Worm (Caenorhabditis elegans) whole organism, L3 larva: ENCODE data around the gene C06E2.1.

ENCODE experiments used
- R02D3.7 ChIP-seq: fragments of 150-350 bp; optimal IDR thresholded peaks from 2 replicates; lab custom pipeline; 2014; ENCODE audit warnings: missing biosample characterization, missing genetic modification characterization
- aly-2 ChIP-seq: fragments of 150-350 bp; optimal IDR thresholded peaks from 2 replicates; lab custom pipeline; 2014; ENCODE audit warnings: missing biosample characterization, missing genetic modification characterization
- ama-1 ChIP-seq: fragments of 150-350 bp; optimal IDR thresholded peaks from 2 replicates; lab custom pipeline; 2018
- ceh-16 ChIP-seq: sonication (generic microtip); optimal IDR thresholded peaks from 2 replicates; lab custom pipeline; 2017; ENCODE audit warnings: missing biosample characterization, missing genetic modification characterization
- daf-12 ChIP-seq: fragments of 150-350 bp; optimal IDR thresholded peaks from 2 replicates; lab custom pipeline; 2014; ENCODE audit warnings: missing biosample characterization, missing genetic modification reagents, missing genetic modification characterization
- egl-27 ChIP-seq: sonication (generic microtip); optimal IDR thresholded peaks from 4 replicates; lab custom pipeline; 2017; ENCODE audit warnings: missing biosample characterization, missing genetic modification reagents, missing genetic modification characterization
- egl-5 ChIP-seq: fragments of 150-350 bp; optimal IDR thresholded peaks from 2 replicates; lab custom pipeline; 2017; ENCODE audit warnings: missing biosample characterization, missing genetic modification reagents, missing genetic modification characterization, inconsistent platforms
- elt-1 ChIP-seq: fragments of 150-350 bp; optimal IDR thresholded peaks from 2 replicates; lab custom pipeline; 2014; ENCODE audit warnings: missing biosample characterization, missing genetic modification characterization
- elt-3 ChIP-seq, 3 experiments: fragments of 150-350 bp in 1 of 3; sonication (generic microtip) in 2 of 3; optimal IDR thresholded peaks; 2 replicates in 2 of 3; 4 replicates in 1 of 3; lab custom pipeline; 2014 to 2017; ENCODE audit warnings: missing biosample characterization in 3 of 3, missing genetic modification characterization in 3 of 3
- eor-1 ChIP-seq, 2 experiments: fragments of 150-350 bp; optimal IDR thresholded peaks; 2 replicates each; lab custom pipeline; 2014 to 2018; ENCODE audit warnings: missing biosample characterization in 2 of 2, missing genetic modification characterization in 2 of 2
- fkh-2 ChIP-seq: fragments of 150-350 bp; optimal IDR thresholded peaks from 2 replicates; lab custom pipeline; 2014; ENCODE audit warnings: missing biosample characterization, missing genetic modification reagents, missing genetic modification characterization
- fos-1 ChIP-seq: fragments of 150-350 bp; optimal IDR thresholded peaks from 2 replicates; lab custom pipeline; 2014; ENCODE audit warnings: missing biosample characterization, missing genetic modification characterization
- lin-15B ChIP-seq: fragments of 150-350 bp; optimal IDR thresholded peaks from 2 replicates; lab custom pipeline; 2014; ENCODE audit warnings: missing biosample characterization, missing genetic modification characterization
- lin-39 ChIP-seq: fragments of 150-350 bp; optimal IDR thresholded peaks from 2 replicates; lab custom pipeline; 2018; ENCODE audit warnings: missing biosample characterization, missing genetic modification reagents, missing genetic modification characterization
- lsy-12 ChIP-seq: sonication (generic microtip); optimal IDR thresholded peaks from 2 replicates; lab custom pipeline; 2016; ENCODE audit warnings: mild to moderate bottlenecking, missing genetic modification characterization, missing compliant biosample characterization
- nfya-1 ChIP-seq: sonication (generic microtip); optimal IDR thresholded peaks from 2 replicates; lab custom pipeline; 2017; ENCODE audit warnings: missing genetic modification characterization, mild to moderate bottlenecking, missing compliant biosample characterization, antibody characterized with exemption, moderate library complexity; ENCODE audit not compliant: insufficient read depth
- nhr-11 ChIP-seq: fragments of 150-350 bp; optimal IDR thresholded peaks from 2 replicates; lab custom pipeline; 2014; ENCODE audit warnings: missing biosample characterization, missing genetic modification characterization
- nhr-23 ChIP-seq: fragments of 150-350 bp; optimal IDR thresholded peaks from 2 replicates; lab custom pipeline; 2014; ENCODE audit warnings: missing biosample characterization, missing genetic modification reagents, missing genetic modification characterization
- nhr-237 ChIP-seq: fragments of 150-350 bp; optimal IDR thresholded peaks from 2 replicates; lab custom pipeline; 2014; ENCODE audit warnings: missing biosample characterization, missing genetic modification characterization
- nhr-43 ChIP-seq: sonication (generic microtip); optimal IDR thresholded peaks from 2 replicates; lab custom pipeline; 2016; ENCODE audit warnings: mild to moderate bottlenecking, missing genetic modification characterization, missing compliant biosample characterization; ENCODE audit not compliant: poor library complexity, severe bottlenecking
- nhr-67 ChIP-seq: fragments of 150-350 bp; optimal IDR thresholded peaks from 2 replicates; lab custom pipeline; 2014; ENCODE audit warnings: missing biosample characterization, missing genetic modification characterization
- pha-4 ChIP-seq: fragments of 150-350 bp; optimal IDR thresholded peaks from 2 replicates; lab custom pipeline; 2014; ENCODE audit warnings: missing biosample characterization, missing genetic modification reagents, missing genetic modification characterization
- pqm-1 ChIP-seq: fragments of 150-350 bp; optimal IDR thresholded peaks from 2 replicates; lab custom pipeline; 2017; ENCODE audit warnings: missing biosample characterization, missing genetic modification characterization, inconsistent platforms
- skn-1 ChIP-seq: fragments of 150-350 bp; optimal IDR thresholded peaks from 2 replicates; lab custom pipeline; 2014; ENCODE audit warnings: missing biosample characterization, missing genetic modification characterization
- snpc-4 ChIP-seq: fragments of 150-350 bp; optimal IDR thresholded peaks from 2 replicates; lab custom pipeline; 2014; ENCODE audit warnings: missing biosample characterization, missing genetic modification characterization
- tbx-2 ChIP-seq: sonication (generic microtip); optimal IDR thresholded peaks from 2 replicates; lab custom pipeline; 2016; ENCODE audit warnings: mild to moderate bottlenecking, missing genetic modification characterization, missing compliant biosample characterization
- unc-39 ChIP-seq: sonication (generic microtip); optimal IDR thresholded peaks from 4 replicates; lab custom pipeline; 2017; ENCODE audit warnings: missing biosample characterization, missing genetic modification characterization
- unc-62 ChIP-seq: fragments of 150-350 bp; sonication (generic microtip); optimal IDR thresholded peaks from 4 replicates; lab custom pipeline; 2014; ENCODE audit warnings: missing biosample characterization, missing genetic modification reagents, missing genetic modification characterization
- zag-1 ChIP-seq: fragments of 150-350 bp; optimal IDR thresholded peaks from 2 replicates; lab custom pipeline; 2014; ENCODE audit warnings: missing biosample characterization, missing genetic modification characterization
- ztf-11 ChIP-seq: fragments of 150-350 bp; optimal IDR thresholded peaks from 2 replicates; lab custom pipeline; 2014; ENCODE audit warnings: missing biosample characterization, missing genetic modification characterization
- ztf-4 ChIP-seq: fragments of 150-350 bp; optimal IDR thresholded peaks from 2 replicates; lab custom pipeline; 2014; ENCODE audit warnings: missing biosample characterization, missing genetic modification characterization

The C06E2.1 gene

ce11 chrX:8866563-8866962 is 8.1 kb downstream of the C06E2.1 start, which contains the start of gene ins-9:
Gene ins-9, minus strand, starts transcription at chrX:8866663.
- TF ChIP-seq aly-2 (no peak), lin-39 (tag; lab: Kevin White, UChicago) (no peak), ama-1 (lab: Kevin White, UChicago) (no peak), fkh-2 (tag; lab: Kevin White, UChicago) (no peak), lin-15B (no peak), egl-5 (tag; lab: Kevin White, UChicago) (no peak), zag-1 (tag; lab: Kevin White, UChicago) (no peak), lsy-12 (tag; lab: Kevin White, UChicago) (no peak), ztf-11 (tag; lab: Kevin White, UChicago) (no peak), unc-62 (GFP tag; lab: Kevin White, UChicago) (no peak), skn-1 (no peak), nhr-11 (tag; lab: Kevin White, UChicago) (no peak), fos-1 (tag; lab: Kevin White, UChicago) (no peak), ceh-16 (tag; lab: Kevin White, UChicago) (no peak), elt-3 (tag; optimal IDR thresholded peaks at IDR 0.05; lab: Kevin White, UChicago) (no peak), R02D3.7 (tag; lab: Kevin White, UChicago) (no peak), nhr-43 (tag; lab: Kevin White, UChicago) (no peak)

- peak; percentile 9 for TF ChIP-seq elt-1 (tag; lab: Kevin White, UChicago)
- no peak for TF ChIP-seq nhr-67
These were observed 13.7 kb downstream of the C06E2.1 start, which contains the start of gene C06E2.9 for ce11 chrX:8860958-8861357. Gene C06E2.9, plus strand, starts transcription at chrX:8861258.

- TF ChIP-seq nhr-237 (tag; lab: Kevin White, UChicago) (no peak), pha-4 (tag; lab: Kevin White, UChicago) (peak; percentile 15), nhr-43 (tag; lab: Kevin White, UChicago) (no peak), zag-1 (tag; lab: Kevin White, UChicago) (no peak), fos-1 (tag; lab: Kevin White, UChicago) (no peak)
These were observed 15.1 kb downstream of the C06E2.1 start for ce11 chrX:8859538-8859937.

ce11 chrX:8857904-8858612 is 16.6 kb downstream of the C06E2.1 start, which contains the start of gene C06E2.5:
Gene C06E2.5, minus strand, starts transcription at chrX:8857954.
- TF ChIP-seq tbx-2 (tag; lab: Kevin White, UChicago): no peak
- TF ChIP-seq nfya-1 (tag; lab: Kevin White, UChicago): no peak
- peak; percentile 16 for TF ChIP-seq nhr-23
- no peak for TF ChIP-seq ztf-4 (tag; lab: Kevin White, UChicago)
- TF ChIP-seq pqm-1: no peak
- TF ChIP-seq skn-1: no peak
- TF ChIP-seq ztf-11 (tag; lab: Kevin White, UChicago): no peak
- no peak for TF ChIP-seq egl-5 (tag; lab: Kevin White, UChicago)
- TF ChIP-seq ceh-16 (tag; lab: Kevin White, UChicago): no peak
- TF ChIP-seq elt-1 (tag; lab: Kevin White, UChicago): peak; percentile 95

ce11 chrX:8854409-8854808 is 20.2 kb downstream of the C06E2.1 start:
- TF ChIP-seq snpc-4 (tag; lab: Kevin White, UChicago) (no peak), nfya-1 (tag; lab: Kevin White, UChicago) (no peak), nhr-237 (tag; lab: Kevin White, UChicago) (no peak), eor-1 (tag; optimal IDR thresholded peaks at IDR 0.05; lab: Kevin White, UChicago) (no peak), lin-15B (no peak), skn-1 (no peak), ama-1 (lab: Kevin White, UChicago) (no peak), unc-39 (tag; lab: Kevin White, UChicago) (no peak), zag-1 (tag; lab: Kevin White, UChicago) (no peak)

- TF ChIP-seq lin-39 (tag; lab: Kevin White, UChicago) (no peak), daf-12 (tag; lab: Kevin White, UChicago) (no peak), egl-27 (tag; lab: Kevin White, UChicago) (no peak)
These were observed 21.1 kb downstream of the C06E2.1 start, which contains the start of gene sprp-4 for ce11 chrX:8853524-8853923. Gene sprp-4, minus strand, starts transcription at chrX:8853624.
